Worm (Caenorhabditis elegans): ENCODE measurements around the gene clec-42.

clec-42 gene

ce11 chrV:18243227-18243626 is 52.0 kb downstream of the clec-42 start:
- TF ChIP-seq ref-1 (GFP tag; conservative IDR thresholded peaks at IDR 0.05) (no peak), cog-1 (tag; optimal IDR thresholded peaks at IDR 0.05) (no peak), flt-1 (GFP tag; IDR thresholded peaks at IDR 0.05) (no peak), ztf-29 (GFP tag; IDR thresholded peaks at IDR 0.05) (no peak), T22C8.4 (GFP tag; IDR thresholded peaks at IDR 0.05) (no peak), tab-1 (GFP tag; IDR thresholded peaks at IDR 0.05) (no peak), ztf-23 (GFP tag; IDR thresholded peaks at IDR 0.05) (no peak), med-1 (GFP tag; optimal IDR thresholded peaks at IDR 0.05; ENCODE audit: insufficient read depth) (no peak), klf-2 (GFP tag; conservative IDR thresholded peaks at IDR 0.05) (no peak)
